Worm (Caenorhabditis elegans) whole organism, L3 larva: ENCODE results near the gene C41A3.2.

ENCODE experiments used
- aly-2 ChIP-seq: fragments of 150-350 bp; optimal IDR thresholded peaks from 2 replicates; lab custom pipeline; 2014; ENCODE audit warnings: missing biosample characterization, missing genetic modification characterization
- ceh-16 ChIP-seq: sonication (generic microtip); optimal IDR thresholded peaks from 2 replicates; lab custom pipeline; 2017; ENCODE audit warnings: missing biosample characterization, missing genetic modification characterization

- TF ChIP-seq ceh-16 (tag; lab: Kevin White, UChicago) = no peak
- TF ChIP-seq aly-2 = no peak
These were observed 40.6 kb downstream of the C41A3.2 start for ce11 chrX:5373597-5373996.
